Worm (Caenorhabditis elegans) whole organism, L4 larva: ENCODE results near the gene ZK1010.4.

Source experiments
- F37D6.2 ChIP-seq: sonication (generic microtip); optimal IDR thresholded peaks from 2 replicates; lab custom pipeline; 2016; ENCODE audit warnings: mild to moderate bottlenecking, missing genetic modification characterization, missing compliant biosample characterization
- F49E8.2 ChIP-seq: sonication (generic microtip); optimal IDR thresholded peaks from 2 replicates; lab custom pipeline; 2016; ENCODE audit warnings: missing compliant biosample characterization, mild to moderate bottlenecking, missing genetic modification characterization, borderline replicate concordance
- T26A8.4 ChIP-seq: fragments of 200-800 bp; sonication (Bioruptor generic); IDR thresholded peaks from 2 replicates; pipeline ENCODE4 v1.3.6; 2022; ENCODE audit warnings: missing genetic modification characterization, missing compliant biosample characterization
- Y105C5A.15 ChIP-seq: fragments of 200-800 bp; sonication (Bioruptor generic); IDR thresholded peaks from 2 replicates; pipeline ENCODE4 v1.3.6; 2022; ENCODE audit warnings: missing genetic modification characterization, missing compliant biosample characterization
- Y48G9A.11 ChIP-seq: fragments of 200-800 bp; sonication (Bioruptor generic); IDR thresholded peaks from 2 replicates; pipeline ENCODE4 v1.3.6; 2022; ENCODE audit warnings: missing genetic modification reagents, missing genetic modification characterization, missing compliant biosample characterization
- ZK337.2 ChIP-seq: fragments of 200-800 bp; sonication (Bioruptor generic); IDR thresholded peaks from 2 replicates; pipeline ENCODE4 v1.3.6; 2022; ENCODE audit warnings: missing genetic modification reagents, missing genetic modification characterization, missing compliant biosample characterization
- aly-2 ChIP-seq: sonication (generic microtip); optimal IDR thresholded peaks from 2 replicates; lab custom pipeline; 2018; ENCODE audit warnings: missing biosample characterization, missing genetic modification characterization
- ama-1 ChIP-seq: fragments of 150-350 bp; optimal IDR thresholded peaks from 2 replicates; lab custom pipeline; 2014; ENCODE audit warnings: inconsistent platforms, mixed read lengths
- arid-1 ChIP-seq: fragments of 200-800 bp; sonication (Bioruptor generic); conservative IDR thresholded peaks from 2 replicates; pipeline ENCODE4 v1.3.6; 2022; ENCODE audit warnings: missing genetic modification reagents, missing genetic modification characterization, missing compliant biosample characterization
- ceh-20 ChIP-seq: fragments of 200-800 bp; sonication (Bioruptor generic); IDR thresholded peaks from 2 replicates; pipeline ENCODE4 v1.3.6; 2022; ENCODE audit warnings: missing genetic modification reagents, missing genetic modification characterization, missing compliant biosample characterization
- ceh-82 ChIP-seq: sonication (generic microtip); optimal IDR thresholded peaks from 2 replicates; lab custom pipeline; 2017; ENCODE audit warnings: missing biosample characterization, missing genetic modification characterization
- daf-12 ChIP-seq: fragments of 150-350 bp; optimal IDR thresholded peaks from 2 replicates; lab custom pipeline; 2014; ENCODE audit warnings: missing biosample characterization, missing genetic modification reagents, missing genetic modification characterization
- daf-16 ChIP-seq, 3 experiments: sonication (generic microtip); optimal IDR thresholded peaks; 2 replicates each; lab custom pipeline; 2016 to 2017; ENCODE audit warnings: missing genetic modification characterization in 3 of 3, missing genetic modification reagents in 3 of 3, mild to moderate bottlenecking in 2 of 3, missing compliant biosample characterization in 2 of 3, missing biosample characterization in 1 of 3, moderate library complexity in 1 of 3
- daf-19 ChIP-seq: fragments of 200-800 bp; sonication (Bioruptor generic); conservative IDR thresholded peaks from 2 replicates; pipeline ENCODE4 v1.3.6; 2022; ENCODE audit warnings: missing genetic modification characterization, missing compliant biosample characterization
- dmd-6 ChIP-seq: fragments of 200-800 bp; sonication (Bioruptor generic); IDR thresholded peaks from 2 replicates; pipeline ENCODE4 v1.3.6; 2022; ENCODE audit warnings: missing genetic modification reagents, missing genetic modification characterization, missing compliant biosample characterization
- dve-1 ChIP-seq: sonication (generic microtip); optimal IDR thresholded peaks from 2 replicates; lab custom pipeline; 2017; ENCODE audit warnings: antibody characterized with exemption, mild to moderate bottlenecking, missing genetic modification characterization, missing compliant biosample characterization; ENCODE audit not compliant: insufficient read depth
- fkh-10 ChIP-seq: fragments of 150-350 bp; optimal IDR thresholded peaks from 2 replicates; lab custom pipeline; 2014; ENCODE audit warnings: missing biosample characterization, missing genetic modification reagents, missing genetic modification characterization
- hlh-11 ChIP-seq: fragments of 200-800 bp; sonication (Bioruptor generic); optimal IDR thresholded peaks from 2 replicates; lab custom pipeline; 2018; ENCODE audit warnings: mild to moderate bottlenecking, missing genetic modification characterization, missing compliant biosample characterization
- hlh-30 ChIP-seq: sonication (generic microtip); optimal IDR thresholded peaks from 2 replicates; lab custom pipeline; 2017; ENCODE audit warnings: antibody characterized with exemption, mild to moderate bottlenecking, missing genetic modification characterization, missing compliant biosample characterization; ENCODE audit not compliant: insufficient read depth
- jun-1 ChIP-seq: fragments of 150-350 bp; optimal IDR thresholded peaks from 2 replicates; lab custom pipeline; 2014; ENCODE audit warnings: missing biosample characterization, missing genetic modification reagents, missing genetic modification characterization
- lim-7 ChIP-seq: fragments of 200-800 bp; sonication (Bioruptor generic); IDR thresholded peaks from 2 replicates; pipeline ENCODE4 v1.3.6; 2022; ENCODE audit warnings: missing genetic modification characterization, missing compliant biosample characterization
- lin-29 ChIP-seq: fragments of 200-800 bp; sonication (Bioruptor generic); IDR thresholded peaks from 2 replicates; pipeline ENCODE4 v1.3.6; 2022; ENCODE audit warnings: missing genetic modification reagents, missing genetic modification characterization, missing compliant biosample characterization
- lin-38 ChIP-seq: fragments of 200-800 bp; sonication (Bioruptor generic); IDR thresholded peaks from 2 replicates; pipeline ENCODE4 v1.3.6; 2022; ENCODE audit warnings: missing genetic modification reagents, missing genetic modification characterization, missing compliant biosample characterization
- lin-39 ChIP-seq: fragments of 150-350 bp; optimal IDR thresholded peaks from 2 replicates; lab custom pipeline; 2014; ENCODE audit warnings: missing biosample characterization, missing genetic modification reagents, missing genetic modification characterization
- lsy-2 ChIP-seq, 2 experiments: fragments of 150-350 bp in 1 of 2; sonication (generic microtip) in 1 of 2; optimal IDR thresholded peaks; 2 replicates each; lab custom pipeline; 2014 to 2017; ENCODE audit warnings: missing biosample characterization in 2 of 2, missing genetic modification characterization in 2 of 2
- mdl-1 ChIP-seq, 2 experiments: fragments of 150-350 bp in 1 of 2; sonication (generic microtip) in 1 of 2; optimal IDR thresholded peaks; 2 replicates each; lab custom pipeline; 2014 to 2017; ENCODE audit warnings: missing biosample characterization in 2 of 2, missing genetic modification characterization in 2 of 2
- mdt-29 ChIP-seq: fragments of 200-800 bp; sonication (Bioruptor generic); IDR thresholded peaks from 2 replicates; pipeline ENCODE4 v1.3.6; 2022; ENCODE audit warnings: missing genetic modification reagents, missing genetic modification characterization, missing compliant biosample characterization
- mep-1 ChIP-seq: fragments of 150-350 bp; sonication (generic microtip); optimal IDR thresholded peaks from 3 replicates; lab custom pipeline; 2014; ENCODE audit warnings: missing biosample characterization, missing genetic modification characterization
- mes-2 ChIP-seq: sonication (generic microtip); optimal IDR thresholded peaks from 2 replicates; lab custom pipeline; 2016; ENCODE audit warnings: missing genotype, mild to moderate bottlenecking, missing genetic modification characterization, missing compliant biosample characterization; ENCODE audit not compliant: poor library complexity, severe bottlenecking
- nhr-10 ChIP-seq: fragments of 150-350 bp; optimal IDR thresholded peaks from 2 replicates; lab custom pipeline; 2014; ENCODE audit warnings: missing biosample characterization, missing genetic modification characterization
- nhr-102 ChIP-seq: sonication (generic microtip); optimal IDR thresholded peaks from 2 replicates; lab custom pipeline; 2016; ENCODE audit warnings: mild to moderate bottlenecking, missing genetic modification characterization, moderate library complexity, missing compliant biosample characterization
- nhr-11 ChIP-seq: fragments of 150-350 bp; optimal IDR thresholded peaks from 2 replicates; lab custom pipeline; 2014; ENCODE audit warnings: missing biosample characterization, missing genetic modification characterization
- nhr-237 ChIP-seq: sonication (generic microtip); optimal IDR thresholded peaks from 2 replicates; lab custom pipeline; 2017; ENCODE audit warnings: missing biosample characterization, missing genetic modification characterization
- nhr-28 ChIP-seq: fragments of 150-350 bp; optimal IDR thresholded peaks from 2 replicates; lab custom pipeline; 2014; ENCODE audit warnings: missing biosample characterization, missing genetic modification characterization
- nhr-42 ChIP-seq: fragments of 200-800 bp; sonication (Bioruptor generic); IDR thresholded peaks from 2 replicates; pipeline ENCODE4 v1.3.6; 2022; ENCODE audit warnings: missing genetic modification characterization, missing compliant biosample characterization
- nhr-48 ChIP-seq: sonication (generic microtip); optimal IDR thresholded peaks from 2 replicates; lab custom pipeline; 2016; ENCODE audit warnings: mild to moderate bottlenecking, missing genetic modification characterization, missing compliant biosample characterization
- php-3 ChIP-seq: fragments of 200-800 bp; sonication (Bioruptor generic); IDR thresholded peaks from 2 replicates; pipeline ENCODE4 v1.3.6; 2022; ENCODE audit warnings: missing genetic modification reagents, missing genetic modification characterization, missing compliant biosample characterization
- pqm-1 ChIP-seq: sonication (generic microtip); optimal IDR thresholded peaks from 2 replicates; lab custom pipeline; 2017; ENCODE audit warnings: missing biosample characterization, missing genetic modification characterization
- skn-1 ChIP-seq: fragments of 150-350 bp; optimal IDR thresholded peaks from 2 replicates; lab custom pipeline; 2014; ENCODE audit warnings: missing biosample characterization, missing genetic modification characterization
- spr-1 ChIP-seq: sonication (generic microtip); optimal IDR thresholded peaks from 2 replicates; lab custom pipeline; 2016; ENCODE audit warnings: mild to moderate bottlenecking, missing genetic modification characterization, missing compliant biosample characterization
- tag-97 ChIP-seq: fragments of 200-800 bp; sonication (Bioruptor generic); IDR thresholded peaks from 2 replicates; pipeline ENCODE4 v1.3.6; 2022; ENCODE audit warnings: missing genetic modification characterization, missing compliant biosample characterization
- unc-39 ChIP-seq: sonication (generic microtip); optimal IDR thresholded peaks from 2 replicates; lab custom pipeline; 2017; ENCODE audit warnings: missing biosample characterization, missing genetic modification characterization
- unc-62 ChIP-seq, 3 experiments: fragments of 150-350 bp in 1 of 3; sonication (generic microtip); optimal IDR thresholded peaks in 2 of 3; peaks in 1 of 3; 1 replicate in 1 of 3; 2 replicates in 2 of 3; lab custom pipeline; 2014 to 2017; ENCODE audit warnings: missing biosample characterization in 3 of 3, missing genetic modification characterization in 3 of 3, missing genetic modification reagents in 3 of 3, missing genotype in 1 of 3
- zag-1 ChIP-seq: fragments of 150-350 bp; optimal IDR thresholded peaks from 2 replicates; lab custom pipeline; 2014; ENCODE audit warnings: missing biosample characterization, missing genetic modification characterization
- zfp-2 ChIP-seq: sonication (generic microtip); optimal IDR thresholded peaks from 2 replicates; lab custom pipeline; 2016; ENCODE audit warnings: mild to moderate bottlenecking, missing genetic modification characterization, missing compliant biosample characterization
- zfp-3 ChIP-seq: fragments of 200-800 bp; sonication (Bioruptor generic); conservative IDR thresholded peaks from 2 replicates; pipeline ENCODE4 v1.3.6; 2022; ENCODE audit warnings: missing genetic modification reagents, missing genetic modification characterization, missing compliant biosample characterization
- ztf-11 ChIP-seq: fragments of 150-350 bp; optimal IDR thresholded peaks from 2 replicates; lab custom pipeline; 2014; ENCODE audit warnings: missing biosample characterization, missing genetic modification characterization

The ZK1010.4 gene

DNA sequence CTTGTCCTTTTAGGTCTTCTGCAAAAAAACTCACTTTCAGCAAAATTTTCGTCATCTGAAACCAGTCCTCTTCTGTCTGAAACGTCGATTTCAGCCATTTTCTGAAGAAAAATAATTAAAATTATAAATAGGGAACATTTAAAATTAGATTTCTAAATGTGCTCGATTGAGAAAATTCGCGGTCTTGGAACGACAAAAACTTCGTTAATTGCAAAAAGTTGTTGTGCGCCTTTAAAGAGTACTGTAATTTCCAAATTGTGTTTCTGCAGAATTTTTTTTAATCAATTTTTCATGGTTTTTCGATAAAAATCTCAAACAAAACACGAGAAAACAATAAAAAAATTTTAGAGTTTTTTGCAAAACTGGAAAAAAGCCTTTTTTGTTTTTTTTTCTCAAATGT, 14.0 kb upstream of the ZK1010.4 start, which contains the start of gene ttm-1:
TSS of gene ttm-1 (minus strand) at position 101 of the 400 bp plus-strand sequence.
- TF ChIP-seq nhr-11 = no peak
- no peak for TF ChIP-seq daf-12 (tag; lab: Kevin White, UChicago)
- no peak for TF ChIP-seq mdl-1 (tag; optimal IDR thresholded peaks at IDR 0.05; lab: Kevin White, UChicago)
- no peak for TF ChIP-seq daf-16 (GFP tag; optimal IDR thresholded peaks at IDR 0.05; lab: Kevin White, UChicago)
- TF ChIP-seq daf-16 (tag; optimal IDR thresholded peaks at IDR 0.05; lab: Kevin White, UChicago) = no peak
- no peak for TF ChIP-seq lin-29 (GFP tag; lab: Robert Waterston, UW)
- TF ChIP-seq ama-1 = no peak
- TF ChIP-seq Y48G9A.11 = no peak
- TF ChIP-seq aly-2 (tag; lab: Kevin White, UChicago) = no peak
- TF ChIP-seq hlh-11 (tag; lab: Kevin White, UChicago) = no peak
- no peak for TF ChIP-seq tag-97
- no peak for TF ChIP-seq F37D6.2 (tag; lab: Kevin White, UChicago)
- no peak for TF ChIP-seq spr-1
- TF ChIP-seq arid-1 = no peak

DNA sequence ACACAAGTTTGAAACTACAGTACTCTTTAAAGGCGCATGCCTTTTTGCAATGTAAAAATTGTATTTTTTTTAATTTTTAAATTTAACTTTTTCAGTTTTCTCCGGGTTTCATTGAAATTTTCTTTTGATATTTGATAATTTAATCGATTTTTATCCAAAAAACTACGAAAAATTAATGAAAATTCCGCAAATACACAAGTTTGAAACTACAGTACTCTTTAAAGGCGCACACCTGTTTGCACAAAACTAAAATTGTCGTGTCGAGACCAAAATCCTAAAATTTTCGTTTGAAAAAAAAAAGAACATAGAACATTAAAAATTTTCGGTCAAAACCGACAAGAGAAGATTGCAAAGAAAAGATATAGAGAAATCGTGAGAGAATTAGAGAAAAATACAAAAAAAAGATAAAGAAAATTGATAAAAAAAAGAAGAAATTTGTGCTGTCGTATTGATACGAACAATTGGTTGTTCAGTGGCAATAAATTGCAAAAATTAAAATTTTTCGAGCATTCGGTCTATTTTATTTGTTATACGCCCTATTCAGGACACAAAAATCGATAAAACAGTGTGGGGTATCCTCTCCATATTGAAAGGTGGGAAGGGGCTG, 13.3 kb upstream of the ZK1010.4 start:
- peak; percentile 57 for TF ChIP-seq pqm-1 (tag; lab: Kevin White, UChicago)
- TF ChIP-seq daf-12 (tag; lab: Kevin White, UChicago) = no peak
- TF ChIP-seq skn-1 = no peak
- TF ChIP-seq lin-38 (GFP tag; lab: Robert Waterston, UW) = peak; percentile 7; the same call in 1 of the 2 replicates
- no peak for TF ChIP-seq Y48G9A.11
- TF ChIP-seq ceh-82 (tag; lab: Kevin White, UChicago) = no peak
- TF ChIP-seq jun-1 (tag; lab: Kevin White, UChicago) = no peak
- TF ChIP-seq tag-97 = no peak
- TF ChIP-seq mdt-29 = no peak
- peak; percentile 70 for TF ChIP-seq dve-1 (tag; lab: Kevin White, UChicago)
- no peak for TF ChIP-seq zag-1 (tag; lab: Kevin White, UChicago)
- no peak for TF ChIP-seq unc-62 (GFP tag; optimal IDR thresholded peaks at IDR 0.05 in 1 of 2; lab: Kevin White, UChicago)
- TF ChIP-seq unc-62 (tag; optimal IDR thresholded peaks at IDR 0.05; lab: Kevin White, UChicago) = no peak
- peak; percentile 24 for TF ChIP-seq hlh-11 (tag; lab: Kevin White, UChicago)
- TF ChIP-seq hlh-30 (tag; lab: Kevin White, UChicago) = no peak
- no peak for TF ChIP-seq F37D6.2 (tag; lab: Kevin White, UChicago)
- TF ChIP-seq mes-2 (tag; lab: Kevin White, UChicago) = no peak
- no peak for TF ChIP-seq zfp-3 (GFP tag; lab: Robert Waterston, UW)
- no peak for TF ChIP-seq nhr-48 (tag; lab: Kevin White, UChicago)
- TF ChIP-seq nhr-237 = no peak
- TF ChIP-seq fkh-10 (GFP tag; lab: Kevin White, UChicago) = no peak
- peak; percentile 61 for TF ChIP-seq php-3 (GFP tag; lab: Robert Waterston, UW)
- TF ChIP-seq zfp-2 (tag; lab: Kevin White, UChicago) = no peak
- TF ChIP-seq daf-19 (GFP tag; lab: Robert Waterston, UW) = no peak
- peak; percentile 38 for TF ChIP-seq mep-1
- TF ChIP-seq lin-39 (tag; lab: Kevin White, UChicago) = no peak
- peak; percentile 31 for TF ChIP-seq nhr-28 (tag; lab: Kevin White, UChicago)
- no peak for TF ChIP-seq Y105C5A.15 (GFP tag; lab: Robert Waterston, UW)
- TF ChIP-seq ztf-11 (tag; lab: Kevin White, UChicago) = no peak
- TF ChIP-seq ceh-20 (GFP tag; lab: Robert Waterston, UW) = no peak
- TF ChIP-seq ama-1 = no peak
- TF ChIP-seq lim-7 (GFP tag; lab: Robert Waterston, UW) = no peak
- TF ChIP-seq daf-16 (GFP tag; optimal IDR thresholded peaks at IDR 0.05; lab: Kevin White, UChicago) = no peak
- TF ChIP-seq daf-16 (tag; optimal IDR thresholded peaks at IDR 0.05; lab: Kevin White, UChicago) = peak; percentile 8
- TF ChIP-seq ZK337.2 (GFP tag; lab: Robert Waterston, UW) = no peak
- peak; percentile 24 for TF ChIP-seq F49E8.2 (tag; lab: Kevin White, UChicago)
- no peak for TF ChIP-seq nhr-42
- peak; percentile 57 for TF ChIP-seq dmd-6 (GFP tag; lab: Robert Waterston, UW)
- TF ChIP-seq nhr-11 = no peak
- peak in 1 of 2 experiments; percentile 44 for TF ChIP-seq lsy-2 (tag; optimal IDR thresholded peaks at IDR 0.05; lab: Kevin White, UChicago)
- TF ChIP-seq nhr-10 (tag; lab: Kevin White, UChicago) = no peak
- no peak for TF ChIP-seq unc-39 (tag; lab: Kevin White, UChicago)
- TF ChIP-seq T26A8.4 (GFP tag; lab: Robert Waterston, UW) = no peak
- no peak for TF ChIP-seq nhr-102
